Worm (Caenorhabditis elegans) whole organism, L4 larva: ENCODE measurements around the gene C33A11.2.

ENCODE experiments used
- D1046.2 ChIP-seq: fragments of 200-800 bp; sonication (Bioruptor generic); IDR thresholded peaks from 2 replicates; pipeline ENCODE4 v1.3.6; 2022; ENCODE audit warnings: missing genetic modification characterization, missing compliant biosample characterization
- F37D6.2 ChIP-seq: sonication (generic microtip); optimal IDR thresholded peaks from 2 replicates; lab custom pipeline; 2016; ENCODE audit warnings: mild to moderate bottlenecking, missing genetic modification characterization, missing compliant biosample characterization
- T20F7.1 ChIP-seq: fragments of 200-800 bp; sonication (Bioruptor generic); optimal IDR thresholded peaks from 2 replicates; lab custom pipeline; 2018; ENCODE audit warnings: mild to moderate bottlenecking, missing genetic modification characterization, missing compliant biosample characterization
- Y105C5A.15 ChIP-seq: fragments of 200-800 bp; sonication (Bioruptor generic); IDR thresholded peaks from 2 replicates; pipeline ENCODE4 v1.3.6; 2022; ENCODE audit warnings: missing genetic modification characterization, missing compliant biosample characterization
- Y75B8A.6 ChIP-seq: fragments of 200-800 bp; sonication (Bioruptor generic); IDR thresholded peaks from 2 replicates; pipeline ENCODE4 v1.3.6; 2022; ENCODE audit warnings: missing genetic modification reagents, missing genetic modification characterization, missing compliant biosample characterization
- aha-1 ChIP-seq: fragments of 150-350 bp; peaks from one replicate; lab custom pipeline; 2014; ENCODE audit warnings: missing biosample characterization, missing genetic modification characterization
- aly-2 ChIP-seq: sonication (generic microtip); optimal IDR thresholded peaks from 2 replicates; lab custom pipeline; 2018; ENCODE audit warnings: missing biosample characterization, missing genetic modification characterization
- ceh-20 ChIP-seq: fragments of 200-800 bp; sonication (Bioruptor generic); IDR thresholded peaks from 2 replicates; pipeline ENCODE4 v1.3.6; 2022; ENCODE audit warnings: missing genetic modification reagents, missing genetic modification characterization, missing compliant biosample characterization
- ceh-32 ChIP-seq: sonication (generic microtip); optimal IDR thresholded peaks from 2 replicates; lab custom pipeline; 2016; ENCODE audit warnings: mild to moderate bottlenecking, missing genetic modification characterization, missing compliant biosample characterization; ENCODE audit not compliant: poor library complexity
- ceh-62 ChIP-seq: sonication (generic microtip); optimal IDR thresholded peaks from 2 replicates; lab custom pipeline; 2017; ENCODE audit warnings: missing biosample characterization, missing genetic modification characterization
- ces-1 ChIP-seq: fragments of 150-350 bp; sonication (generic microtip); optimal IDR thresholded peaks from 4 replicates; lab custom pipeline; 2014; ENCODE audit warnings: missing biosample characterization, missing genetic modification reagents, missing genetic modification characterization
- daf-12 ChIP-seq: fragments of 150-350 bp; optimal IDR thresholded peaks from 2 replicates; lab custom pipeline; 2014; ENCODE audit warnings: missing biosample characterization, missing genetic modification reagents, missing genetic modification characterization
- daf-8 ChIP-seq: fragments of 200-800 bp; sonication (Bioruptor generic); IDR thresholded peaks from 2 replicates; pipeline ENCODE4 v1.3.6; 2022; ENCODE audit warnings: missing genetic modification characterization, missing compliant biosample characterization
- dmd-6 ChIP-seq: fragments of 200-800 bp; sonication (Bioruptor generic); IDR thresholded peaks from 2 replicates; pipeline ENCODE4 v1.3.6; 2022; ENCODE audit warnings: missing genetic modification reagents, missing genetic modification characterization, missing compliant biosample characterization
- dpl-1 ChIP-seq: fragments of 150-350 bp; optimal IDR thresholded peaks from 2 replicates; lab custom pipeline; 2014; ENCODE audit warnings: missing biosample characterization, missing genetic modification reagents, missing genetic modification characterization
- dve-1 ChIP-seq: sonication (generic microtip); optimal IDR thresholded peaks from 2 replicates; lab custom pipeline; 2017; ENCODE audit warnings: antibody characterized with exemption, mild to moderate bottlenecking, missing genetic modification characterization, missing compliant biosample characterization; ENCODE audit not compliant: insufficient read depth
- egl-27 ChIP-seq: sonication (generic microtip); optimal IDR thresholded peaks from 3 replicates; lab custom pipeline; 2017; ENCODE audit warnings: missing biosample characterization, missing genetic modification reagents, missing genetic modification characterization
- gei-8 ChIP-seq: fragments of 200-800 bp; sonication (Bioruptor generic); optimal IDR thresholded peaks from 2 replicates; lab custom pipeline; 2018; ENCODE audit warnings: mild to moderate bottlenecking, missing genetic modification characterization, missing compliant biosample characterization
- hlh-30 ChIP-seq: sonication (generic microtip); optimal IDR thresholded peaks from 2 replicates; lab custom pipeline; 2017; ENCODE audit warnings: antibody characterized with exemption, mild to moderate bottlenecking, missing genetic modification characterization, missing compliant biosample characterization; ENCODE audit not compliant: insufficient read depth
- hmg-1.1 ChIP-seq: fragments of 200-800 bp; sonication (Bioruptor generic); IDR thresholded peaks from 2 replicates; pipeline ENCODE4 v1.3.6; 2022; ENCODE audit warnings: missing genetic modification reagents, missing genetic modification characterization, missing compliant biosample characterization
- jun-1 ChIP-seq: fragments of 150-350 bp; optimal IDR thresholded peaks from 2 replicates; lab custom pipeline; 2014; ENCODE audit warnings: missing biosample characterization, missing genetic modification reagents, missing genetic modification characterization
- lim-7 ChIP-seq: fragments of 200-800 bp; sonication (Bioruptor generic); IDR thresholded peaks from 2 replicates; pipeline ENCODE4 v1.3.6; 2022; ENCODE audit warnings: missing genetic modification characterization, missing compliant biosample characterization
- lin-15B ChIP-seq: fragments of 150-350 bp; sonication (generic microtip); optimal IDR thresholded peaks from 3 replicates; lab custom pipeline; 2014; ENCODE audit warnings: missing biosample characterization, missing genetic modification characterization
- lin-29 ChIP-seq: fragments of 200-800 bp; sonication (Bioruptor generic); IDR thresholded peaks from 2 replicates; pipeline ENCODE4 v1.3.6; 2022; ENCODE audit warnings: missing genetic modification reagents, missing genetic modification characterization, missing compliant biosample characterization
- lir-3 ChIP-seq: sonication (generic microtip); optimal IDR thresholded peaks from 2 replicates; lab custom pipeline; 2016; ENCODE audit warnings: mild to moderate bottlenecking, missing genetic modification characterization, missing compliant biosample characterization
- lsy-2 ChIP-seq, 2 experiments: fragments of 150-350 bp in 1 of 2; sonication (generic microtip) in 1 of 2; optimal IDR thresholded peaks; 2 replicates each; lab custom pipeline; 2014 to 2017; ENCODE audit warnings: missing biosample characterization in 2 of 2, missing genetic modification characterization in 2 of 2
- madf-5 ChIP-seq, 2 experiments: fragments of 200-800 bp; sonication (Bioruptor generic); IDR thresholded peaks; 2 replicates each; pipeline ENCODE4 v1.3.6; 2022; ENCODE audit warnings: missing compliant biosample characterization in 2 of 2, missing genetic modification characterization in 2 of 2
- madf-9 ChIP-seq: fragments of 200-800 bp; sonication (Bioruptor generic); conservative IDR thresholded peaks from 2 replicates; pipeline ENCODE4 v1.3.6; 2022; ENCODE audit warnings: missing genetic modification reagents, missing genetic modification characterization, missing compliant biosample characterization
- mdl-1 ChIP-seq, 2 experiments: fragments of 150-350 bp in 1 of 2; sonication (generic microtip) in 1 of 2; optimal IDR thresholded peaks; 2 replicates each; lab custom pipeline; 2014 to 2017; ENCODE audit warnings: missing biosample characterization in 2 of 2, missing genetic modification characterization in 2 of 2
- mdt-29 ChIP-seq: fragments of 200-800 bp; sonication (Bioruptor generic); IDR thresholded peaks from 2 replicates; pipeline ENCODE4 v1.3.6; 2022; ENCODE audit warnings: missing genetic modification reagents, missing genetic modification characterization, missing compliant biosample characterization
- mep-1 ChIP-seq: fragments of 150-350 bp; sonication (generic microtip); optimal IDR thresholded peaks from 3 replicates; lab custom pipeline; 2014; ENCODE audit warnings: missing biosample characterization, missing genetic modification characterization
- nhr-10 ChIP-seq: fragments of 150-350 bp; optimal IDR thresholded peaks from 2 replicates; lab custom pipeline; 2014; ENCODE audit warnings: missing biosample characterization, missing genetic modification characterization
- nhr-102 ChIP-seq: sonication (generic microtip); optimal IDR thresholded peaks from 2 replicates; lab custom pipeline; 2016; ENCODE audit warnings: mild to moderate bottlenecking, missing genetic modification characterization, moderate library complexity, missing compliant biosample characterization
- nhr-11 ChIP-seq: fragments of 150-350 bp; optimal IDR thresholded peaks from 2 replicates; lab custom pipeline; 2014; ENCODE audit warnings: missing biosample characterization, missing genetic modification characterization
- nhr-237 ChIP-seq: sonication (generic microtip); optimal IDR thresholded peaks from 2 replicates; lab custom pipeline; 2017; ENCODE audit warnings: missing biosample characterization, missing genetic modification characterization
- nhr-25 ChIP-seq: sonication (generic microtip); optimal IDR thresholded peaks from 2 replicates; lab custom pipeline; 2017; ENCODE audit warnings: missing genetic modification characterization, mild to moderate bottlenecking, missing compliant biosample characterization, antibody characterized with exemption, moderate library complexity, borderline replicate concordance; ENCODE audit not compliant: insufficient read depth
- nhr-41 ChIP-seq: fragments of 200-800 bp; sonication (Bioruptor generic); IDR thresholded peaks from 2 replicates; pipeline ENCODE4 v1.3.6; 2022; ENCODE audit warnings: missing genetic modification reagents, missing genetic modification characterization, missing compliant biosample characterization
- nhr-42 ChIP-seq: fragments of 200-800 bp; sonication (Bioruptor generic); IDR thresholded peaks from 2 replicates; pipeline ENCODE4 v1.3.6; 2022; ENCODE audit warnings: missing genetic modification characterization, missing compliant biosample characterization
- nhr-76 ChIP-seq: fragments of 150-350 bp; optimal IDR thresholded peaks from 2 replicates; lab custom pipeline; 2014; ENCODE audit warnings: missing biosample characterization, missing genetic modification characterization
- nhr-77 ChIP-seq: fragments of 150-350 bp; optimal IDR thresholded peaks from 2 replicates; lab custom pipeline; 2014; ENCODE audit warnings: missing biosample characterization, missing genetic modification characterization
- php-3 ChIP-seq: fragments of 200-800 bp; sonication (Bioruptor generic); IDR thresholded peaks from 2 replicates; pipeline ENCODE4 v1.3.6; 2022; ENCODE audit warnings: missing genetic modification reagents, missing genetic modification characterization, missing compliant biosample characterization
- rbr-2 ChIP-seq: sonication (generic microtip); optimal IDR thresholded peaks from 2 replicates; lab custom pipeline; 2016; ENCODE audit warnings: missing genotype, missing genetic modification characterization, missing compliant biosample characterization
- saeg-2 ChIP-seq: fragments of 200-800 bp; sonication (Bioruptor generic); IDR thresholded peaks from 2 replicates; pipeline ENCODE4 v1.3.6; 2022; ENCODE audit warnings: missing genetic modification reagents, missing genetic modification characterization, missing compliant biosample characterization
- sdz-12 ChIP-seq: fragments of 200-800 bp; sonication (Bioruptor generic); optimal IDR thresholded peaks from 2 replicates; lab custom pipeline; 2018; ENCODE audit warnings: mild to moderate bottlenecking, missing genetic modification characterization, missing compliant biosample characterization
- set-16 ChIP-seq: fragments of 200-800 bp; sonication (Bioruptor generic); IDR thresholded peaks from 2 replicates; pipeline ENCODE4 v1.3.6; 2022; ENCODE audit warnings: missing genetic modification reagents, missing genetic modification characterization, missing compliant biosample characterization
- skn-1 ChIP-seq: fragments of 150-350 bp; optimal IDR thresholded peaks from 2 replicates; lab custom pipeline; 2014; ENCODE audit warnings: missing biosample characterization, missing genetic modification characterization
- spr-3 ChIP-seq: fragments of 200-800 bp; sonication (Bioruptor generic); optimal IDR thresholded peaks from 2 replicates; lab custom pipeline; 2018; ENCODE audit warnings: mild to moderate bottlenecking, missing genetic modification characterization, missing compliant biosample characterization
- tra-1 ChIP-seq: fragments of 200-800 bp; sonication (Bioruptor generic); IDR thresholded peaks from 2 replicates; pipeline ENCODE4 v1.3.6; 2022; ENCODE audit warnings: missing genetic modification reagents, missing genetic modification characterization, missing compliant biosample characterization
- unc-130 ChIP-seq: sonication (generic microtip); optimal IDR thresholded peaks from 2 replicates; lab custom pipeline; 2016; ENCODE audit warnings: missing genetic modification reagents, missing genetic modification characterization, missing compliant biosample characterization
- vab-7 ChIP-seq: fragments of 200-800 bp; sonication (Bioruptor generic); IDR thresholded peaks from 2 replicates; pipeline ENCODE4 v1.3.6; 2022; ENCODE audit warnings: missing genetic modification reagents, missing genetic modification characterization, missing compliant biosample characterization

Gene C33A11.2

DNA sequence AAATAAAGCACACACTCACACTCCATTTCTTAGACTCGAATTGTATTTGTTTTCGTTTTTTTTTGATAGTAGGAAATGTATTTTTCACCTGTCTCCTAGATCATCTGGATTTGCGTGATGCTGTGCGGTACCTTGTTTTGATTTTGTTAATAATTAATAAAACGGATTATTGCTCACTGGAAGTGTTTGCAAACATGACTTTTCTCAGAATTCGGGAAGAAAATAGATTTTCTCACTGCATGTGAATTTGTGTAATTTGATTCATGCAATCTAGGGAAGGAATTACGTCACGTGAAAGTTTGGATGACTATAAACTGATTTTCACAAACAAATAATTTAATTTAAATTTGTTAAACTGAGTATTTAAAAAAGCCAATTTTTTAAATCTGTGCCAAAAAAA lies 21.8 kb upstream of the C33A11.2 start:
- peak in 1 of 2 experiments; percentile 35 for TF ChIP-seq lsy-2 (tag; optimal IDR thresholded peaks at IDR 0.05; lab: Kevin White, UChicago)
- no peak for TF ChIP-seq D1046.2 (GFP tag; lab: Robert Waterston, UW)
- no peak for TF ChIP-seq ceh-62
- TF ChIP-seq nhr-77 (tag; lab: Kevin White, UChicago) = no peak
- peak; percentile 20 for TF ChIP-seq rbr-2 (tag; lab: Kevin White, UChicago)
- TF ChIP-seq saeg-2 (GFP tag; lab: Robert Waterston, UW) = no peak
- TF ChIP-seq mdt-29 (GFP tag; lab: Robert Waterston, UW) = no peak
- TF ChIP-seq sdz-12 (GFP tag; lab: Kevin White, UChicago) = no peak
- TF ChIP-seq nhr-41 (GFP tag; lab: Robert Waterston, UW) = no peak
- TF ChIP-seq T20F7.1 = no peak
- TF ChIP-seq hlh-30 = peak; percentile 67
- no peak for TF ChIP-seq egl-27
- no peak for TF ChIP-seq nhr-25
- no peak for TF ChIP-seq lir-3 (tag; lab: Kevin White, UChicago)
- TF ChIP-seq aha-1 (tag; lab: Kevin White, UChicago) = peak; percentile 96
- TF ChIP-seq nhr-11 (tag; lab: Kevin White, UChicago) = peak; percentile 47
- TF ChIP-seq madf-5 (GFP tag; IDR thresholded peaks at IDR 0.05; lab: Robert Waterston, UW) = no peak
- TF ChIP-seq skn-1 = no peak
- no peak for TF ChIP-seq jun-1 (tag; lab: Kevin White, UChicago)
- no peak for TF ChIP-seq nhr-42
- no peak for TF ChIP-seq Y105C5A.15 (GFP tag; lab: Robert Waterston, UW)
- no peak for TF ChIP-seq daf-12 (tag; lab: Kevin White, UChicago)
- TF ChIP-seq lin-29 = no peak
- TF ChIP-seq unc-130 (GFP tag; lab: Kevin White, UChicago) = no peak
- TF ChIP-seq dmd-6 (GFP tag; lab: Robert Waterston, UW) = 0 out of 2 replicates have a peak, but pooled peaks have one; percentile 26
- TF ChIP-seq ces-1 (GFP tag; lab: Kevin White, UChicago) = peak; percentile 78
- peak; percentile 47 for TF ChIP-seq mep-1 (tag; lab: Kevin White, UChicago)
- TF ChIP-seq tra-1 (GFP tag; lab: Robert Waterston, UW) = no peak
- no peak for TF ChIP-seq gei-8 (GFP tag; lab: Kevin White, UChicago)

DNA sequence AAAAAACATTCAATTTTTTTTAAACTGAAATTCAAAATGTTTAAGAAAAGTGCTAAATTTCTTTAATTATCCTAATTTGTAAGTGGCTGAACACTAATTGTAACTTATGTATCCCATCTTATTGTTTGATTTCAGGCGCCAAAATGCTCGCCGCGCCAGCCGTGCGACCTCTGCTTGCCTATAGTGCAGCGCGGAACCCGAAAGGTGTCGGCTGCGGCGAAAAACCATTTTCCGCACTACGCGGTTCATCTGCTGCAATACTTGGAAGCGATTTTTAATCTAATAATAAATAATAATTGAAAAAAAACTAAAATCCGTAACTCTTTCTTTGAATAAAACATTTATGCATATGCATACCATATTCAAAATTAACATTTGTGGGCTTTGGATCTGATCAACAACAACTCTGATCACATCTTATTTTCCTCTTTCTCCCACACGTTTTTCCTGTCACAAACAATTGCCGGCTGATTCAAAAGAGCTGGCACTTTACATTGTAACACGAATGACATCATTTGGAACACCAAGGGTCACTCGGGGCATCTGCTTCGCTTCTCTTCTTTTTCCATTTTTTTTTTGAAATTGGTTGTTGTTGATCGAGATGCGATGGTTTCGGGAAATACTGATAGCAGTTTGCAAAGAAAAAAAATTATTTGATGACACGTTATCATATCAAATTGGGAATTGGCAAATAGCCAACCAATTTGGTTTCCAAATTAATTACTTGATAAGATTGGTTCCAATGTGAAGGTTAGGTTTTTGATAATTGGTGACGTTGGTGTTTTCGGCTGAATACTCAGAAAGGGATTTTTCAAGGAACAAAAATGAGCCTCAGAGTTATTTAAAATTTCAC lies 20.2 kb upstream of the C33A11.2 start:
- TF ChIP-seq nhr-41 (GFP tag; lab: Robert Waterston, UW) (no peak), hmg-1.1 (GFP tag; lab: Robert Waterston, UW) (no peak), madf-9 (GFP tag; lab: Robert Waterston, UW) (no peak), nhr-76 (no peak), set-16 (GFP tag; lab: Robert Waterston, UW) (0 out of 2 replicates have a peak, but pooled peaks have one; percentile 15), vab-7 (GFP tag; lab: Robert Waterston, UW) (no peak), jun-1 (tag; lab: Kevin White, UChicago) (no peak), spr-3 (GFP tag; lab: Kevin White, UChicago) (no peak), nhr-237 (no peak), lim-7 (no peak), dve-1 (tag; lab: Kevin White, UChicago) (peak; percentile 0), ceh-20 (GFP tag; lab: Robert Waterston, UW) (peak; percentile 61), skn-1 (no peak), daf-8 (GFP tag; lab: Robert Waterston, UW) (no peak), aly-2 (tag; lab: Kevin White, UChicago) (no peak), F37D6.2 (no peak), nhr-102 (tag; lab: Kevin White, UChicago) (no peak), lin-15B (tag; lab: Kevin White, UChicago) (no peak), dpl-1 (GFP tag; lab: Kevin White, UChicago) (no peak), ceh-32 (peak; percentile 25), Y75B8A.6 (no peak), madf-5 (GFP tag; IDR thresholded peaks at IDR 0.05; lab: Robert Waterston, UW) (no peak), mdl-1 (tag; optimal IDR thresholded peaks at IDR 0.05; lab: Kevin White, UChicago) (peak in 1 of 2 experiments; percentile 44), nhr-10 (tag; lab: Kevin White, UChicago) (no peak), php-3 (no peak)
